Worm (Caenorhabditis elegans) whole organism, L3 larva: Measurements from ENCODE around the gene F22E12.1.

Experiments used
- aly-2 ChIP-seq: fragments of 150-350 bp; optimal IDR thresholded peaks from 2 replicates; lab custom pipeline; 2014; ENCODE audit warnings: missing biosample characterization, missing genetic modification characterization
- ama-1 ChIP-seq: fragments of 150-350 bp; optimal IDR thresholded peaks from 2 replicates; lab custom pipeline; 2018
- ceh-16 ChIP-seq: sonication (generic microtip); optimal IDR thresholded peaks from 2 replicates; lab custom pipeline; 2017; ENCODE audit warnings: missing biosample characterization, missing genetic modification characterization
- lin-15B ChIP-seq: fragments of 150-350 bp; optimal IDR thresholded peaks from 2 replicates; lab custom pipeline; 2014; ENCODE audit warnings: missing biosample characterization, missing genetic modification characterization
- lin-39 ChIP-seq: fragments of 150-350 bp; optimal IDR thresholded peaks from 2 replicates; lab custom pipeline; 2018; ENCODE audit warnings: missing biosample characterization, missing genetic modification reagents, missing genetic modification characterization
- mdl-1 ChIP-seq: fragments of 150-350 bp; optimal IDR thresholded peaks from 2 replicates; lab custom pipeline; 2014; ENCODE audit warnings: missing biosample characterization, missing genetic modification characterization
- nhr-11 ChIP-seq: fragments of 150-350 bp; optimal IDR thresholded peaks from 2 replicates; lab custom pipeline; 2014; ENCODE audit warnings: missing biosample characterization, missing genetic modification characterization
- nhr-12 ChIP-seq: fragments of 150-350 bp; optimal IDR thresholded peaks from 2 replicates; lab custom pipeline; 2014; ENCODE audit warnings: missing biosample characterization, missing genetic modification characterization
- nhr-23 ChIP-seq: fragments of 150-350 bp; optimal IDR thresholded peaks from 2 replicates; lab custom pipeline; 2014; ENCODE audit warnings: missing biosample characterization, missing genetic modification reagents, missing genetic modification characterization
- nhr-76 ChIP-seq: fragments of 150-350 bp; sonication (generic microtip); optimal IDR thresholded peaks from 5 replicates; lab custom pipeline; 2014; ENCODE audit warnings: missing biosample characterization, missing genetic modification characterization
- pha-4 ChIP-seq: fragments of 150-350 bp; optimal IDR thresholded peaks from 2 replicates; lab custom pipeline; 2014; ENCODE audit warnings: missing biosample characterization, missing genetic modification reagents, missing genetic modification characterization
- pqm-1 ChIP-seq: fragments of 150-350 bp; optimal IDR thresholded peaks from 2 replicates; lab custom pipeline; 2017; ENCODE audit warnings: missing biosample characterization, missing genetic modification characterization, inconsistent platforms
- sea-2 ChIP-seq: fragments of 150-350 bp; sonication (generic microtip); optimal IDR thresholded peaks from 4 replicates; lab custom pipeline; 2014; ENCODE audit warnings: missing biosample characterization, missing genetic modification reagents, missing genetic modification characterization

- no peak for TF ChIP-seq lin-15B (tag; lab: Kevin White, UChicago)
- no peak for TF ChIP-seq nhr-11 (tag; lab: Kevin White, UChicago)
- TF ChIP-seq aly-2 (tag; lab: Kevin White, UChicago): no peak
- no peak for TF ChIP-seq ceh-16 (tag; lab: Kevin White, UChicago)
- no peak for TF ChIP-seq sea-2 (GFP tag; lab: Kevin White, UChicago)
- no peak for TF ChIP-seq mdl-1 (tag; lab: Kevin White, UChicago)
- no peak for TF ChIP-seq nhr-23 (tag; lab: Kevin White, UChicago)
- TF ChIP-seq pha-4 (tag; lab: Kevin White, UChicago): no peak
- no peak for TF ChIP-seq ama-1 (lab: Kevin White, UChicago)
- no peak for TF ChIP-seq pqm-1 (tag; lab: Kevin White, UChicago)
- no peak for TF ChIP-seq nhr-12 (tag; lab: Kevin White, UChicago)
- TF ChIP-seq lin-39: no peak
- TF ChIP-seq nhr-76: no peak
Observed at ce11 chrV:10423511-10423910, 33.6 kb downstream of the F22E12.1 start.
